Fruit fly (Drosophila melanogaster) whole organism, embryonic: ENCODE data around the gene Bhmt.

ENCODE experiments used
- Atf3 ChIP-seq: fragments of 200-800 bp; sonication (Bioruptor generic); optimal IDR thresholded peaks from 3 replicates; lab custom pipeline; 2016; ENCODE audit warnings: missing biosample characterization, missing genetic modification characterization
- Bteb2 ChIP-seq: fragments of 200-800 bp; sonication (Bioruptor generic); optimal IDR thresholded peaks from 2 replicates; lab custom pipeline; 2016; ENCODE audit warnings: missing biosample characterization, missing genetic modification characterization
- CG10543 ChIP-seq: fragments of 200-800 bp; sonication (Bioruptor generic); optimal IDR thresholded peaks from 3 replicates; lab custom pipeline; 2017; ENCODE audit warnings: missing biosample characterization, mild to moderate bottlenecking, missing genetic modification characterization, moderate library complexity
- CG10654 ChIP-seq: fragments of 200-800 bp; sonication (Bioruptor generic); optimal IDR thresholded peaks from 2 replicates; lab custom pipeline; 2016; ENCODE audit warnings: missing biosample characterization, missing genetic modification characterization
- CG12219 ChIP-seq: fragments of 200-800 bp; sonication (Bioruptor generic); optimal IDR thresholded peaks from 3 replicates; lab custom pipeline; 2018; ENCODE audit warnings: missing biosample characterization, mild to moderate bottlenecking, missing genetic modification characterization
- CG12391 ChIP-seq: fragments of 200-800 bp; sonication (Bioruptor generic); optimal IDR thresholded peaks from 3 replicates; lab custom pipeline; 2018; ENCODE audit warnings: missing biosample characterization, mild to moderate bottlenecking, missing genetic modification characterization, moderate library complexity
- CG14050 ChIP-seq: fragments of 200-800 bp; sonication (Bioruptor generic); IDR thresholded peaks from 3 replicates; pipeline ENCODE4 v1.3.6; 2022; ENCODE audit warnings: missing biosample characterization, missing genetic modification characterization
- CG17186 ChIP-seq: fragments of 200-800 bp; sonication (Bioruptor generic); optimal IDR thresholded peaks from 3 replicates; lab custom pipeline; 2017; ENCODE audit warnings: missing biosample characterization, missing genetic modification reagents, missing genetic modification characterization
- CG2712 ChIP-seq: fragments of 200-800 bp; optimal IDR thresholded peaks from 3 replicates; lab custom pipeline; 2019; ENCODE audit warnings: missing biosample characterization, mild to moderate bottlenecking, missing genetic modification characterization, moderate library complexity
- CG3163 ChIP-seq: fragments of 200-800 bp; sonication (Bioruptor generic); optimal IDR thresholded peaks from 3 replicates; lab custom pipeline; 2016; ENCODE audit warnings: missing biosample characterization, missing genetic modification characterization
- CG33213 ChIP-seq: fragments of 200-800 bp; sonication (Bioruptor generic); optimal IDR thresholded peaks from 3 replicates; lab custom pipeline; 2016; ENCODE audit warnings: missing biosample characterization, missing genetic modification characterization
- CG3847 ChIP-seq: fragments of 200-800 bp; sonication (Bioruptor generic); IDR thresholded peaks from 2 replicates; pipeline ENCODE4 v1.3.6; 2022; ENCODE audit warnings: missing biosample characterization, missing genetic modification characterization
- CG9797 ChIP-seq: fragments of 200-800 bp; sonication (Bioruptor generic); optimal IDR thresholded peaks from 3 replicates; lab custom pipeline; 2018; ENCODE audit warnings: missing biosample characterization, mild to moderate bottlenecking, missing genetic modification characterization
- CG9817 ChIP-seq: fragments of 200-800 bp; sonication (Bioruptor generic); optimal IDR thresholded peaks from 2 replicates; lab custom pipeline; 2018; ENCODE audit warnings: missing biosample characterization, mild to moderate bottlenecking, missing genetic modification characterization, moderate library complexity
- Dad ChIP-seq: fragments of 200-800 bp; sonication (Bioruptor generic); optimal IDR thresholded peaks from 3 replicates; lab custom pipeline; 2016; ENCODE audit warnings: missing biosample characterization, missing genetic modification characterization
- Dbx ChIP-seq: fragments of 200-800 bp; sonication (Bioruptor generic); IDR thresholded peaks from 3 replicates; pipeline ENCODE4 v1.3.6; 2022; ENCODE audit warnings: missing biosample characterization, missing genetic modification characterization
- E2f1 ChIP-seq: fragments of 200-800 bp; sonication (Bioruptor generic); IDR thresholded peaks from 2 replicates; pipeline ENCODE4 v1.3.6; 2022; ENCODE audit warnings: missing biosample characterization, missing genetic modification characterization
- E2f2 ChIP-seq: fragments of 200-800 bp; sonication (Bioruptor generic); IDR thresholded peaks from 2 replicates; pipeline ENCODE4 v1.3.6; 2022; ENCODE audit warnings: missing biosample characterization, missing genetic modification characterization
- Ets65A ChIP-seq: fragments of 200-800 bp; sonication (Bioruptor generic); peaks from one replicate; lab custom pipeline; 2016; ENCODE audit warnings: missing biosample characterization, missing genetic modification characterization
- Ets97D ChIP-seq: fragments of 200-800 bp; sonication (Bioruptor generic); optimal IDR thresholded peaks from 3 replicates; lab custom pipeline; 2016; ENCODE audit warnings: missing biosample characterization, missing genetic modification characterization
- H15 ChIP-seq: fragments of 200-800 bp; sonication (Bioruptor generic); IDR thresholded peaks from 3 replicates; pipeline ENCODE4 v1.3.6; 2022; ENCODE audit warnings: missing biosample characterization, missing genetic modification characterization
- H2.0 ChIP-seq: fragments of 200-800 bp; sonication (Bioruptor generic); IDR thresholded peaks from 2 replicates; pipeline ENCODE4 v1.3.6; 2022; ENCODE audit warnings: missing biosample characterization, missing genetic modification characterization
- Hr3 ChIP-seq: fragments of 200-800 bp; sonication (Bioruptor generic); optimal IDR thresholded peaks from 3 replicates; lab custom pipeline; 2016; ENCODE audit warnings: missing biosample characterization, missing genetic modification characterization
- Kr ChIP-seq: fragments of 200-800 bp; sonication (Bioruptor generic); optimal IDR thresholded peaks from 2 replicates; lab custom pipeline; 2017; ENCODE audit warnings: missing biosample characterization, mild to moderate bottlenecking, missing genetic modification characterization
- Lhr ChIP-seq: fragments of 200-800 bp; sonication (Bioruptor generic); optimal IDR thresholded peaks from 3 replicates; lab custom pipeline; 2017; ENCODE audit warnings: mild to moderate bottlenecking, missing biosample characterization, missing genetic modification reagents, missing genetic modification characterization
- Six4 ChIP-seq: fragments of 200-800 bp; sonication (Bioruptor generic); optimal IDR thresholded peaks from 2 replicates; lab custom pipeline; 2016; ENCODE audit warnings: missing biosample characterization, missing genetic modification characterization
- Sox102F ChIP-seq: fragments of 200-800 bp; sonication (Bioruptor generic); optimal IDR thresholded peaks from 2 replicates; lab custom pipeline; 2018; ENCODE audit warnings: missing biosample characterization, mild to moderate bottlenecking, missing genetic modification characterization, moderate library complexity
- Spps ChIP-seq: fragments of 200-800 bp; sonication (Bioruptor generic); optimal IDR thresholded peaks from 2 replicates; lab custom pipeline; 2018; ENCODE audit warnings: missing biosample characterization, mild to moderate bottlenecking, missing genetic modification characterization
- Usf ChIP-seq: fragments of 200-800 bp; sonication (Bioruptor generic); optimal IDR thresholded peaks from 2 replicates; lab custom pipeline; 2017; ENCODE audit warnings: missing genotype, missing biosample characterization, missing genetic modification characterization
- Xbp1 ChIP-seq: fragments of 200-800 bp; sonication (Bioruptor generic); optimal IDR thresholded peaks from 3 replicates; lab custom pipeline; 2016; ENCODE audit warnings: missing biosample characterization, mild to moderate bottlenecking, missing genetic modification characterization
- bbx ChIP-seq: fragments of 200-800 bp; sonication (Bioruptor generic); IDR thresholded peaks from 2 replicates; pipeline ENCODE4 v1.3.6; 2022; ENCODE audit warnings: missing biosample characterization, missing genetic modification characterization; ENCODE audit not compliant: partially characterized antibody
- br ChIP-seq: fragments of >200 bp; optimal IDR thresholded peaks from 2 replicates; lab custom pipeline; 2017
- bsh ChIP-seq, 2 experiments: fragments of 200-800 bp; sonication (Bioruptor generic); optimal IDR thresholded peaks; 2 replicates each; lab custom pipeline; 2017 to 2018; ENCODE audit warnings: mild to moderate bottlenecking in 2 of 2, missing biosample characterization in 2 of 2, missing genetic modification characterization in 2 of 2, moderate library complexity in 1 of 2
- caup ChIP-seq: fragments of 200-800 bp; sonication (Bioruptor generic); optimal IDR thresholded peaks from 3 replicates; lab custom pipeline; 2017; ENCODE audit warnings: missing biosample characterization, mild to moderate bottlenecking, missing genetic modification characterization, moderate library complexity; ENCODE audit not compliant: severe bottlenecking
- ci ChIP-seq: fragments of 200-800 bp; sonication (Bioruptor generic); IDR thresholded peaks from 3 replicates; pipeline ENCODE4 v1.3.6; 2022; ENCODE audit warnings: missing biosample characterization, missing genetic modification characterization
- corto ChIP-seq: fragments of 200-800 bp; sonication (Bioruptor generic); optimal IDR thresholded peaks from 2 replicates; lab custom pipeline; 2016; ENCODE audit warnings: missing biosample characterization, mild to moderate bottlenecking, missing genetic modification characterization, moderate library complexity
- cwo ChIP-seq: fragments of 200-800 bp; sonication (Bioruptor generic); optimal IDR thresholded peaks from 3 replicates; lab custom pipeline; 2017; ENCODE audit warnings: missing biosample characterization, missing genetic modification characterization, mild to moderate bottlenecking, moderate library complexity, missing genetic modification reagents
- danr ChIP-seq: fragments of 200-800 bp; sonication (Bioruptor generic); IDR thresholded peaks from 2 replicates; pipeline ENCODE4 v1.3.6; 2022; ENCODE audit warnings: missing biosample characterization, missing genetic modification characterization
- dati ChIP-seq: fragments of 200-800 bp; sonication (Bioruptor generic); IDR thresholded peaks from 2 replicates; pipeline ENCODE4 v1.3.6; 2022; ENCODE audit warnings: missing biosample characterization, missing genetic modification characterization
- fd3F ChIP-seq: fragments of 200-800 bp; sonication (Bioruptor generic); optimal IDR thresholded peaks from 2 replicates; lab custom pipeline; 2018; ENCODE audit warnings: missing biosample characterization, mild to moderate bottlenecking, missing genetic modification characterization, moderate library complexity
- ind ChIP-seq: fragments of 200-800 bp; sonication (Bioruptor generic); optimal IDR thresholded peaks from 3 replicates; lab custom pipeline; 2016; ENCODE audit warnings: missing biosample characterization, missing genetic modification characterization
- jigr1 ChIP-seq: fragments of 200-800 bp; sonication (Bioruptor generic); IDR thresholded peaks from 3 replicates; pipeline ENCODE4 v1.3.6; 2022; ENCODE audit warnings: missing biosample characterization, missing genetic modification characterization
- klu ChIP-seq: fragments of 200-800 bp; sonication (Bioruptor generic); IDR thresholded peaks from 2 replicates; pipeline ENCODE4 v1.3.6; 2022; ENCODE audit warnings: missing biosample characterization, missing genetic modification characterization
- nau ChIP-seq: fragments of 200-800 bp; sonication (Bioruptor generic); optimal IDR thresholded peaks from 3 replicates; lab custom pipeline; 2017; ENCODE audit warnings: missing biosample characterization, mild to moderate bottlenecking, missing genetic modification characterization, missing genetic modification reagents
- otp ChIP-seq: fragments of 200-800 bp; sonication (Bioruptor generic); IDR thresholded peaks from 3 replicates; pipeline ENCODE4, ENCODE4 v1.3.6; 2022; ENCODE audit warnings: missing biosample characterization, missing genetic modification characterization
- pb ChIP-seq: fragments of 200-800 bp; sonication (Bioruptor generic); optimal IDR thresholded peaks from 3 replicates; lab custom pipeline; 2016; ENCODE audit warnings: missing biosample characterization, missing genetic modification characterization
- run ChIP-seq: fragments of 200-800 bp; sonication (Bioruptor generic); optimal IDR thresholded peaks from 3 replicates; lab custom pipeline; 2018; ENCODE audit warnings: missing biosample characterization, mild to moderate bottlenecking, missing genetic modification characterization
- sens ChIP-seq: fragments of 200-800 bp; sonication (Bioruptor generic); peaks from one replicate; lab custom pipeline; 2016; ENCODE audit warnings: missing biosample characterization, missing genetic modification characterization
- slp2 ChIP-seq: fragments of 200-800 bp; sonication (Bioruptor generic); optimal IDR thresholded peaks from 2 replicates; lab custom pipeline; 2016; ENCODE audit warnings: missing biosample characterization, missing genetic modification characterization
- unpg ChIP-seq: fragments of 200-800 bp; sonication (Bioruptor generic); optimal IDR thresholded peaks from 3 replicates; lab custom pipeline; 2018; ENCODE audit warnings: missing biosample characterization, mild to moderate bottlenecking, missing genetic modification characterization, moderate library complexity
- vvl ChIP-seq: fragments of 200-800 bp; sonication (Bioruptor generic); IDR thresholded peaks from 2 replicates; pipeline ENCODE4 v1.3.6; 2022; ENCODE audit warnings: missing biosample characterization, missing genetic modification characterization

Gene Bhmt

dm6 chr2L:18946636-18947514 lies 10.2 kb downstream of the Bhmt start (continued):
- TF ChIP-seq Usf (GFP tag; lab: Kevin White, UChicago) = no peak
- no peak for TF ChIP-seq Dad (GFP tag; lab: Kevin White, UChicago)
- no peak for TF ChIP-seq CG12219 (GFP tag; lab: Kevin White, UChicago)
- no peak for TF ChIP-seq CG3163 (GFP tag; lab: Kevin White, UChicago)
- TF ChIP-seq br (lab: Kevin White, UChicago) = no peak
- TF ChIP-seq Spps (tag; lab: Kevin White, UChicago) = peak; percentile 2
- TF ChIP-seq H2.0 (GFP tag; lab: Robert Waterston, UW) = no peak
- TF ChIP-seq CG2712 = peak; percentile 77
- no peak for TF ChIP-seq CG3847
- TF ChIP-seq Sox102F (GFP tag; lab: Kevin White, UChicago) = peak; percentile 43
- peak; percentile 49 for TF ChIP-seq corto (GFP tag; lab: Kevin White, UChicago)
- TF ChIP-seq nau (GFP tag; lab: Kevin White, UChicago) = no peak
- no peak for TF ChIP-seq Atf3 (GFP tag; lab: Kevin White, UChicago)
- TF ChIP-seq CG12391 (tag; lab: Kevin White, UChicago) = peak; percentile 59
- TF ChIP-seq CG14050 = no peak
- peak; percentile 39 for TF ChIP-seq bbx (GFP tag; lab: Robert Waterston, UW)
- no peak for TF ChIP-seq H15 (GFP tag; lab: Robert Waterston, UW)
- no peak for TF ChIP-seq CG9817 (tag; lab: Kevin White, UChicago)
- no peak for TF ChIP-seq Ets97D (GFP tag; lab: Kevin White, UChicago)
- TF ChIP-seq Six4 (GFP tag; lab: Kevin White, UChicago) = no peak
- TF ChIP-seq vvl (GFP tag; lab: Robert Waterston, UW) = no peak
- no peak for TF ChIP-seq Kr
- TF ChIP-seq Dbx = no peak
- no peak for TF ChIP-seq klu (GFP tag; lab: Robert Waterston, UW)
- no peak for TF ChIP-seq CG33213
- peak; percentile 44 for TF ChIP-seq unpg (GFP tag; lab: Kevin White, UChicago)
- no peak for TF ChIP-seq CG9797 (GFP tag; lab: Kevin White, UChicago)
- no peak for TF ChIP-seq fd3F (GFP tag; lab: Kevin White, UChicago)
- TF ChIP-seq E2f1 (GFP tag; lab: Robert Waterston, UW) = no peak
- TF ChIP-seq ci (GFP tag; lab: Robert Waterston, UW) = no peak
- no peak for TF ChIP-seq CG10543 (GFP tag; lab: Kevin White, UChicago)
- TF ChIP-seq pb (GFP tag; lab: Kevin White, UChicago) = no peak
- no peak for TF ChIP-seq Lhr
- TF ChIP-seq Xbp1 (GFP tag; lab: Kevin White, UChicago) = no peak
- no peak for TF ChIP-seq CG10654 (GFP tag; lab: Kevin White, UChicago)
- no peak for TF ChIP-seq dati (GFP tag; lab: Robert Waterston, UW)
- TF ChIP-seq danr (GFP tag; lab: Robert Waterston, UW) = no peak
- no peak for TF ChIP-seq E2f2
- no peak for TF ChIP-seq jigr1
- peak; percentile 45 for TF ChIP-seq Ets65A
- TF ChIP-seq slp2 = no peak
- TF ChIP-seq otp (GFP tag; lab: Robert Waterston, UW) = no peak
- no peak for TF ChIP-seq cwo (GFP tag; lab: Kevin White, UChicago)
- TF ChIP-seq bsh (GFP tag; optimal IDR thresholded peaks at IDR 0.05; lab: Kevin White, UChicago) = peak; percentile 68 to 92
- no peak for TF ChIP-seq CG17186
- peak; percentile 37 for TF ChIP-seq Hr3 (GFP tag; lab: Kevin White, UChicago)
- TF ChIP-seq sens = no peak
- no peak for TF ChIP-seq run (tag; lab: Kevin White, UChicago)
- no peak for TF ChIP-seq Bteb2 (GFP tag; lab: Kevin White, UChicago)
- TF ChIP-seq caup (GFP tag; lab: Kevin White, UChicago) = no peak
- no peak for TF ChIP-seq ind
